Worm (Caenorhabditis elegans) whole organism, early embryonic: Measurements from ENCODE around the gene lido-9.

ENCODE experiments used
- B0310.2 ChIP-seq: sonication (generic microtip); optimal IDR thresholded peaks from 2 replicates; lab custom pipeline; 2016; ENCODE audit warnings: mild to moderate bottlenecking, missing genetic modification characterization, missing compliant biosample characterization
- hnd-1 ChIP-seq: sonication (generic microtip); optimal IDR thresholded peaks from 2 replicates; lab custom pipeline; 2016; ENCODE audit warnings: missing genetic modification characterization, missing compliant biosample characterization

DNA sequence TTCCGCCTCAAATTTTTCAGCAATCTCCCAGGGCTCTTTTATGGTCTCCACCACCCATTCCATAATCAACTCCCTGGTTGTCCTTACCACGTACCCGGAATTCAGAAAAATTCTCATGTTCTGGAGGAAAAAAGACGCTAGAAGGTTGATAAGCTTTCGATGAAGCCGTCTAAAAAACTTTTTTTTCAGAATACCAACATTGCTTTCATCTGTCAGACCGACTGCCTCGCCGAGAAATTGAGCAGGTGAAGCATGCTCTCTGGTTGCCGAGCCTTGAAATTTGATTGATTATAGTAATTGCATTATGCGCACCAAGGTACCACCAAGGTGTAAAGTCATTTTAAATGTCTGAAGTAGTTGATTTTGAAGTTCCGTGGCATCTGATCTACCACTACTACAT lies 45.3 kb downstream of the lido-9 start, which contains the start of gene sri-30:
- TF ChIP-seq B0310.2 (no peak), hnd-1 (tag; lab: Kevin White, UChicago) (no peak)
